Worm (Caenorhabditis elegans): Measurements from ENCODE around the gene wdr-20.

wdr-20 gene

DNA sequence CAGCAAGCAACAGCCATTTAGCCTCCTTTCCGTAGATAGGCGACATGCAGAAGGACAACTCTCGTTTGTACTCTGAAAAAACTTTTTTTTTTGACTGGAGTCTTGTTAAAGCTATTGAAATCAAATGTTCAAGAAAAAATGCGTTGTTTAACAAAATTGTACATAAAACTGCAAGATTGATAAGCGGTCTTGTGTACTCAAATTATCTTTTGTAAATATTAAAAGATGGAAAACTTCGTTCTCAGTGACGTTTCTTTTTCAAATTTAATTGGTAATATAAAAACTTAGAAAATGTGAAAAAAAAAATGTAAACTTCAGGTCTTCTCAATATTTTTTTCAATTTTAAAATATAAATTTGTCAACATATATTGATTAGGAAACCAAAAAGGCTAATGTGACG, 22.8 kb downstream of the wdr-20 start:
- TF ChIP-seq ama-1 (optimal IDR thresholded peaks at IDR 0.05) (no peak), elt-2 (tag; optimal IDR thresholded peaks at IDR 0.05) (peak; percentile 42), pha-4 (tag; optimal IDR thresholded peaks at IDR 0.05) (peak; percentile 63), nhr-28 (tag; optimal IDR thresholded peaks at IDR 0.05) (no peak), pqm-1 (tag; optimal IDR thresholded peaks at IDR 0.05) (peak; percentile 5), nhr-76 (tag; optimal IDR thresholded peaks at IDR 0.05) (no peak)

DNA sequence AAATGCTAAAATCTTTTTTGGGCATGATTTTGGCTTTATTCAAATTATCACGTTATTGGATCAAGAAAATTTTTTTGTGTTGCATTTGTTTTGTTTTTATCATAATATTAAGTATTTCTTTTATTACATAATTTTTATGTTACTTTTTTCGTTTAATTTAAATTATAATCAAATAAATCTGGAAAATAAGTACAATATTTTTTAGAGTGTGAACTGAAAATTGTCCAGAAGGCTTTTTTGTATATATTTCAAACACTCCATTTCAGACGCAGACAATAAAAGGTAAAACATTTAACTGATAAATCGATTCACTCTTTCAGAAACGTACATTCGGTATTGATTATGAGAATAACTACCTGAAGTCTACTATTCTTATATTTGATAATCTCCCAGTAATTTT, 26.6 kb downstream of the wdr-20 start, which contains the start of gene C08B6.11:
C08B6.11 (plus strand) TSS at position 301 of the 400 bp plus-strand sequence.
- TF ChIP-seq elt-3 (tag; optimal IDR thresholded peaks at IDR 0.05) (no peak), nhr-28 (tag; optimal IDR thresholded peaks at IDR 0.05) (no peak), pha-4 (tag; optimal IDR thresholded peaks at IDR 0.05) (no peak), jun-1 (tag; optimal IDR thresholded peaks at IDR 0.05) (no peak), ceh-28 (tag; optimal IDR thresholded peaks at IDR 0.05) (no peak), tbx-2 (tag; optimal IDR thresholded peaks at IDR 0.05) (no peak), nhr-23 (tag; optimal IDR thresholded peaks at IDR 0.05) (no peak), pqm-1 (tag; optimal IDR thresholded peaks at IDR 0.05) (no peak), lin-15B (tag; optimal IDR thresholded peaks at IDR 0.05) (no peak), mdl-1 (tag; optimal IDR thresholded peaks at IDR 0.05) (no peak), eor-1 (tag; optimal IDR thresholded peaks at IDR 0.05) (no peak), lsy-12 (tag; optimal IDR thresholded peaks at IDR 0.05) (no peak), elt-2 (tag; optimal IDR thresholded peaks at IDR 0.05) (no peak), nhr-76 (tag; optimal IDR thresholded peaks at IDR 0.05) (no peak), aly-2 (tag; optimal IDR thresholded peaks at IDR 0.05) (no peak), skn-1 (tag; optimal IDR thresholded peaks at IDR 0.05) (no peak), ceh-16 (tag; optimal IDR thresholded peaks at IDR 0.05) (no peak), mml-1 (tag; optimal IDR thresholded peaks at IDR 0.05) (no peak), nhr-77 (tag; optimal IDR thresholded peaks at IDR 0.05) (no peak), snpc-4 (tag; optimal IDR thresholded peaks at IDR 0.05) (no peak)

DNA sequence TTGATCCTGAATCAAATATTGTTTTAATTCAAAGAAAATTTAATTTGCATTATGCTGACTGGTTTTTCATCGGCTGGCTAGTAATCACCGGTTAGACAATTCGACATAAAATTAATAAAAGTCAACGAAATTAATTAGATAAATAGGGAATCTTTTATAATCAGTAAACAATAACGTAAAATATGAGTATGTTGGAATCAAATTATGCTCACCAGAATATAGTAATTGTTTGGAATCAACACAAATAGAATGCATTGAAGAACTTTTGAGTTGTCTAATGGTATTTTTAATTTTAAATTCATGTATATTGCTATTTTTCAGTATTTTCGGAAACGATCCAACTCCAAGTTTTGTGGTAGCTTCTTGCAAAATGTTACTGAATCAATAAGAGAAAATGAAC, 28.5 kb downstream of the wdr-20 start, which contains the start of gene C08B6.2:
C08B6.2 (plus strand) TSS at position 301 of the 400 bp plus-strand sequence.
- TF ChIP-seq lsy-12 (tag; optimal IDR thresholded peaks at IDR 0.05) (no peak), ZK546.5 (tag; optimal IDR thresholded peaks at IDR 0.05) (no peak), nhr-237 (tag; optimal IDR thresholded peaks at IDR 0.05) (no peak), lin-39 (tag; optimal IDR thresholded peaks at IDR 0.05) (no peak), zag-1 (tag; optimal IDR thresholded peaks at IDR 0.05) (no peak), elt-2 (tag; optimal IDR thresholded peaks at IDR 0.05) (no peak), jun-1 (tag; optimal IDR thresholded peaks at IDR 0.05) (no peak), egl-27 (tag; optimal IDR thresholded peaks at IDR 0.05) (no peak), nhr-25 (tag; optimal IDR thresholded peaks at IDR 0.05) (no peak), nhr-43 (tag; optimal IDR thresholded peaks at IDR 0.05; ENCODE audit: poor library complexity, severe bottlenecking) (no peak), sea-2 (GFP tag; optimal IDR thresholded peaks at IDR 0.05) (no peak), elt-1 (tag; optimal IDR thresholded peaks at IDR 0.05) (no peak)

DNA sequence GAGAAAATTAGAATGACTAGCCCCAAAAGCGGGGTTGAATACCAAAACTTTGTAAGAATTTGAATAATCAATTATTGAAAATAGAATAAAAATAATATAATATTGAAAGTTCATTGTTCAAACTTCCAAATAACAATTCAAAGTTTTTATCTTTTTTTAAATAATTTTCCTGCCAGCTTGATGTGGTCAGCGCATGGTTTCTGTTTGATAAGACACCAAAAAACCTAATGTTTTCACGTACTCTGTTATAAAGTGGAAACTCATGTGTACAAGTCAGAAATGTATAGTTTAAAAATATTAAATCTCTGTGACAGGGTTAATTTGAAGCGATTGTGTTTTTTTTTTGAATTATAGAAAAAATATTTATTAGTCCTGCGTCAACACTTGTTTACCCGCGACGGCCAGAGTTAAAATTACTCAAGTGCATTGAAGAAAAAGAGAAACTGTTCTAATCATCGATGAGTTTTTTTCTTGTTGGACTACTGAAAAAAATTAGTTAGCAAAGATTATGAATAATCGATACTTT, 29.1 kb downstream of the wdr-20 start, which contains the start of gene ugt-17:
ugt-17 (minus strand) TSS at position 180 of the 526 bp plus-strand sequence.
- TF ChIP-seq fkh-10 (GFP tag; optimal IDR thresholded peaks at IDR 0.05): no peak
- no peak for TF ChIP-seq R02D3.7 (tag; optimal IDR thresholded peaks at IDR 0.05)
- no peak for TF ChIP-seq nhr-237 (tag; optimal IDR thresholded peaks at IDR 0.05)
- no peak for TF ChIP-seq ceh-82 (tag; optimal IDR thresholded peaks at IDR 0.05)
- TF ChIP-seq nhr-43 (tag; optimal IDR thresholded peaks at IDR 0.05; ENCODE audit: poor library complexity, severe bottlenecking): no peak
- TF ChIP-seq nhr-67 (tag; optimal IDR thresholded peaks at IDR 0.05): no peak
- TF ChIP-seq pqm-1 (tag; optimal IDR thresholded peaks at IDR 0.05): peak; percentile 90
- TF ChIP-seq nhr-77 (tag; optimal IDR thresholded peaks at IDR 0.05): no peak
- peak; percentile 76 for TF ChIP-seq elt-2 (tag; optimal IDR thresholded peaks at IDR 0.05)
- no peak for TF ChIP-seq fos-1 (tag; optimal IDR thresholded peaks at IDR 0.05)
- peak; percentile 51 for TF ChIP-seq pha-4 (tag; optimal IDR thresholded peaks at IDR 0.05)
- TF ChIP-seq ama-1 (optimal IDR thresholded peaks at IDR 0.05): no peak
- no peak for TF ChIP-seq hmg-11 (tag; optimal IDR thresholded peaks at IDR 0.05)
